Worm (Caenorhabditis elegans) whole organism, early embryonic: Measurements from ENCODE around the gene Y25C1A.7.

Source experiments
- B0310.2 ChIP-seq: sonication (generic microtip); optimal IDR thresholded peaks from 2 replicates; lab custom pipeline; 2016; ENCODE audit warnings: mild to moderate bottlenecking, missing genetic modification characterization, missing compliant biosample characterization
- F13C5.2 ChIP-seq: sonication (generic microtip); optimal IDR thresholded peaks from 2 replicates; lab custom pipeline; 2017; ENCODE audit warnings: mild to moderate bottlenecking, missing genetic modification characterization, inconsistent platforms, missing compliant biosample characterization
- ama-1 ChIP-seq: fragments of 150-350 bp; optimal IDR thresholded peaks from 2 replicates; lab custom pipeline; 2014
- ets-7 ChIP-seq: sonication (generic microtip); optimal IDR thresholded peaks from 2 replicates; lab custom pipeline; 2016; ENCODE audit warnings: missing genotype, missing genetic modification characterization, missing compliant biosample characterization
- flt-1 ChIP-seq: fragments of 200-800 bp; sonication (Bioruptor generic); IDR thresholded peaks from 2 replicates; pipeline ENCODE4 v1.3.6; 2022; ENCODE audit warnings: missing genetic modification characterization, missing compliant biosample characterization
- hmbx-1 ChIP-seq: sonication (generic microtip); optimal IDR thresholded peaks from 2 replicates; lab custom pipeline; 2016; ENCODE audit warnings: mild to moderate bottlenecking, missing genetic modification characterization, missing compliant biosample characterization
- hnd-1 ChIP-seq: sonication (generic microtip); optimal IDR thresholded peaks from 2 replicates; lab custom pipeline; 2016; ENCODE audit warnings: missing genetic modification characterization, missing compliant biosample characterization
- pes-1 ChIP-seq: fragments of 200-800 bp; sonication (Bioruptor generic); IDR thresholded peaks from 2 replicates; pipeline ENCODE4 v1.3.6; 2022; ENCODE audit warnings: missing genetic modification reagents, missing genetic modification characterization, missing compliant biosample characterization
- sea-1 ChIP-seq: fragments of 200-800 bp; sonication (Bioruptor generic); conservative IDR thresholded peaks from 2 replicates; pipeline ENCODE4 v1.3.6; 2022; ENCODE audit warnings: missing genetic modification characterization, missing compliant biosample characterization

ce11 chrII:3071012-3071749 lies at the start of gene Y25C1A.7:
- TF ChIP-seq flt-1 (GFP tag; lab: Robert Waterston, UW) (no peak), pes-1 (GFP tag; lab: Robert Waterston, UW) (no peak), sea-1 (GFP tag; lab: Robert Waterston, UW) (no peak), ets-7 (tag; lab: Kevin White, UChicago) (no peak), hnd-1 (no peak), B0310.2 (tag; lab: Kevin White, UChicago) (no peak), ama-1 (no peak), hmbx-1 (tag; lab: Kevin White, UChicago) (no peak), F13C5.2 (tag; lab: Kevin White, UChicago) (no peak)
